Fruit fly (Drosophila melanogaster) whole organism: Measurements from ENCODE around the gene Atf3.

Source experiments
- CG8478 ChIP-seq: fragments of >200 bp; optimal IDR thresholded peaks from 2 replicates; lab custom pipeline; 2018; ENCODE audit warnings: inconsistent platforms
- EcR ChIP-seq, 2 experiments: fragments of >200 bp; optimal IDR thresholded peaks; 2 replicates each; lab custom pipeline; 2017; ENCODE audit warnings: missing biosample characterization in 2 of 2, missing genetic modification characterization in 2 of 2, missing genetic modification reagents in 2 of 2

- TF ChIP-seq CG8478 (lab: Kevin White, UChicago) = no peak
- TF ChIP-seq EcR (GFP tag; optimal IDR thresholded peaks at IDR 0.05; lab: Kevin White, UChicago) = no peak
Measured at dm6 chrX:1262536-1263263, 12.4 kb downstream of the Atf3 start.
